Worm (Caenorhabditis elegans): Measurements from ENCODE around the gene F54D5.23.

- TF ChIP-seq pat-9 (tag; optimal IDR thresholded peaks at IDR 0.05), result no peak
- TF ChIP-seq ceh-6 (GFP tag; optimal IDR thresholded peaks at IDR 0.05), result peak; percentile 29
- no peak for TF ChIP-seq pha-4 (tag; optimal IDR thresholded peaks at IDR 0.05)
- TF ChIP-seq zip-5 (tag; optimal IDR thresholded peaks at IDR 0.05), result no peak
- TF ChIP-seq hlh-30 (tag; optimal IDR thresholded peaks at IDR 0.05; ENCODE audit: insufficient read depth), result no peak
- TF ChIP-seq sox-4 (tag; optimal IDR thresholded peaks at IDR 0.05), result no peak
- no peak for TF ChIP-seq fkh-10 (GFP tag; optimal IDR thresholded peaks at IDR 0.05)
- peak; percentile 30 for TF ChIP-seq elt-2 (tag; optimal IDR thresholded peaks at IDR 0.05)
- TF ChIP-seq nfya-1 (tag; optimal IDR thresholded peaks at IDR 0.05), result no peak
- TF ChIP-seq sox-2 (GFP tag; IDR thresholded peaks at IDR 0.05), result no peak
- TF ChIP-seq npax-4 (tag; optimal IDR thresholded peaks at IDR 0.05), result no peak
- TF ChIP-seq nhr-232 (tag; optimal IDR thresholded peaks at IDR 0.05), result no peak
- TF ChIP-seq ceh-22 (tag; optimal IDR thresholded peaks at IDR 0.05), result no peak
- TF ChIP-seq ceh-2 (tag; optimal IDR thresholded peaks at IDR 0.05), result no peak
These were observed 21.8 kb downstream of the F54D5.23 start, which contains the start of gene F54D5.7 for ce11 chrII:11547254-11547687.

All from whole organism, late embryonic.